Worm (Caenorhabditis elegans) whole organism, L1 larva: ENCODE measurements around the gene ZK632.11.

Source experiments
- F16B12.6 ChIP-seq: fragments of 150-350 bp; optimal IDR thresholded peaks from 2 replicates; lab custom pipeline; 2014; ENCODE audit warnings: missing biosample characterization, missing genetic modification characterization
- blmp-1 ChIP-seq: fragments of 150-350 bp; optimal IDR thresholded peaks from 2 replicates; lab custom pipeline; 2014; ENCODE audit warnings: missing biosample characterization, missing genetic modification characterization
- lin-15B ChIP-seq: fragments of 150-350 bp; sonication (generic microtip); optimal IDR thresholded peaks from 3 replicates; lab custom pipeline; 2014; ENCODE audit warnings: missing biosample characterization, missing genetic modification characterization
- nhr-28 ChIP-seq: fragments of 150-350 bp; optimal IDR thresholded peaks from 2 replicates; lab custom pipeline; 2014; ENCODE audit warnings: missing biosample characterization, missing genetic modification characterization
- pax-3 ChIP-seq: fragments of 200-800 bp; sonication (Bioruptor generic); optimal IDR thresholded peaks from 2 replicates; lab custom pipeline; 2018; ENCODE audit warnings: mild to moderate bottlenecking, missing genetic modification characterization, moderate library complexity, missing compliant biosample characterization
- rnt-1 ChIP-seq: sonication (generic microtip); optimal IDR thresholded peaks from 2 replicates; lab custom pipeline; 2016; ENCODE audit warnings: mild to moderate bottlenecking, missing genetic modification characterization, moderate library complexity, missing compliant biosample characterization
- unc-62 ChIP-seq: fragments of 150-350 bp; optimal IDR thresholded peaks from 2 replicates; lab custom pipeline; 2014; ENCODE audit warnings: missing biosample characterization, missing genetic modification reagents, missing genetic modification characterization

DNA sequence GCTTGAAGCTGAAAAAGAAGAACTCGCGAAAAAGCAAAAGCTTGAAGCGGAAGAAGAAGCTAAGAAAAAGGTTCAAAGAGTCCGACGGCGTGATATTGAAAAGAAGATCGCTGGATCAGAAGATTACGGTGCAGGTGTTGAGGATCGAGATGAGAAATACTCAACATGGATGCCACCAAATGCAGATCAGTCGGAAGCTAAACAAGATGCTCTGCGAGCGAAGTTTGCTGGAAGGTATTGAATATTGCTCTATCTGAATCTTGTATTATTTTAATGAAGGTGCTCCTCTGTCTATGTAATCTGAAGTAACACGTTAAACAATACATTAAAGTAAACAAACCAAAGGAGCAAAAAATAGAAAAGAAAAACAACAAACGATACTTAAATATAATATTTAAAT, 25.7 kb upstream of the ZK632.11 start:
- no peak for TF ChIP-seq pax-3 (tag; lab: Kevin White, UChicago)
- no peak for TF ChIP-seq blmp-1 (tag; lab: Kevin White, UChicago)
- no peak for TF ChIP-seq rnt-1 (tag; lab: Kevin White, UChicago)
- no peak for TF ChIP-seq unc-62 (GFP tag; lab: Kevin White, UChicago)
- no peak for TF ChIP-seq F16B12.6 (tag; lab: Kevin White, UChicago)
- TF ChIP-seq nhr-28, result no peak
- TF ChIP-seq lin-15B (tag; lab: Kevin White, UChicago), result no peak
